Worm (Caenorhabditis elegans): ENCODE data around the gene srm-5.
"Not testable (repeated sequence)": the region's sequence is repeated elsewhere in the genome, so short reads cannot be mapped to it uniquely, and the experiment has no call there.

DNA sequence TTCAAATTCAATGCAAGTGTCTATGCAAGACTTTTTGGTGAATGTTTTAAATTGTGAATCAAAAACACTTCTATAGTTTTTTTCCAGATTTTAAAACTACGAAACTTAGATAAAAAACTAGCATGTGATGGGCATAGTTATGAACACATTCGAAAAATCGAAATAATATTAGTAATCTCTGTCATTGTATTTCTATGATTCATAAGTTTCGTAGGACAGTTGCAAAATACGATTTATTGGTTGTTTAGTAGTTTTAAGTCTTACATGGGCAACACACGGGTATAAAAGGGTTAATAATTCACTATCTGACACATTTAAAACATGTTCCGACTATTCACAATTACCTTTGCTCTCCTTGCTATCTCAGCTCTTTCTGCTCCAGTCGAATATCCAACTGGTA lies 26.8 kb upstream of the srm-5 start, which contains the start of gene spig-5:
- TF ChIP-seq nhr-28 (tag; optimal IDR thresholded peaks at IDR 0.05); nfya-1 (tag; optimal IDR thresholded peaks at IDR 0.05; ENCODE audit: insufficient read depth); nhr-77 (tag; optimal IDR thresholded peaks at IDR 0.05); ztf-11 (tag; optimal IDR thresholded peaks at IDR 0.05); pha-4 (tag; optimal IDR thresholded peaks at IDR 0.05); nhr-23 (tag; optimal IDR thresholded peaks at IDR 0.05); unc-39 (tag; optimal IDR thresholded peaks at IDR 0.05): not testable (repeated sequence)
